Worm (Caenorhabditis elegans): ENCODE measurements around the gene ZK686.1.

ZK686.1 gene

DNA sequence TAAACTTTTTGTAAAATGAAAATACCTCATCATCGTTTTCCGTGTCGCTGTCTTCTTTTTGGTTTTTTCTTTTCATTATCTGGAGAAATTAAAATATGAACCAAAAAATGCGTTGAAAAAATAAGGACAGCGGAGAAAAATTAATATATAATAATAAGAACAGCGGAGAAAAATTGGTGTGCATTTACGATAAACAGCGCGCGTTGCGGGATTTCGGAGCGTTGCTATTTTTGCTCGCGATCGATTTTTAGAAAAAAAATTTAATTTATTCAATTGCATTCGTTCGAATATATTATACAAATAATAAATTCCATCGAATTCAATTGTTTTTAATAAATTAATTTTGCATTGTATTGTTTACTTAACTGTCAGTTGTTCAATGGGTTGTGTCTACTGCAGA, 7.0 kb upstream of the ZK686.1 start, which contains the start of gene ZK686.2 (continued):
- no peak for TF ChIP-seq skn-1 (tag; optimal IDR thresholded peaks at IDR 0.05)
- no peak for TF ChIP-seq sma-3 (GFP tag; optimal IDR thresholded peaks at IDR 0.05)
- no peak for TF ChIP-seq sem-4 (tag; optimal IDR thresholded peaks at IDR 0.05)
- TF ChIP-seq F13H6.1 (tag; optimal IDR thresholded peaks at IDR 0.05): no peak
- TF ChIP-seq ama-1 (optimal IDR thresholded peaks at IDR 0.05): no peak
- peak; percentile 46 for TF ChIP-seq mab-5 (tag; optimal IDR thresholded peaks at IDR 0.05)
- TF ChIP-seq unc-39 (tag; optimal IDR thresholded peaks at IDR 0.05): no peak
- no peak for TF ChIP-seq peb-1 (tag; optimal IDR thresholded peaks at IDR 0.05)
- TF ChIP-seq lsy-2 (tag; optimal IDR thresholded peaks at IDR 0.05): peak; percentile 3 to 81
- no peak for TF ChIP-seq nhr-12 (tag; optimal IDR thresholded peaks at IDR 0.05)
- TF ChIP-seq alr-1 (tag; optimal IDR thresholded peaks at IDR 0.05): no peak
- no peak for TF ChIP-seq fos-1 (tag; optimal IDR thresholded peaks at IDR 0.05)
- no peak for TF ChIP-seq snpc-4 (tag; optimal IDR thresholded peaks at IDR 0.05)
- peak; percentile 47 for TF ChIP-seq gmeb-1 (tag; optimal IDR thresholded peaks at IDR 0.05)
- TF ChIP-seq C34F6.9 (tag; optimal IDR thresholded peaks at IDR 0.05): peak; percentile 38
- no peak for TF ChIP-seq egl-27 (tag; optimal IDR thresholded peaks at IDR 0.05)
- no peak for TF ChIP-seq nhr-11 (tag; optimal IDR thresholded peaks at IDR 0.05)

- TF ChIP-seq lin-11 (tag; optimal IDR thresholded peaks at IDR 0.05) (no peak), aly-2 (tag; optimal IDR thresholded peaks at IDR 0.05) (no peak), R02D3.7 (tag; optimal IDR thresholded peaks at IDR 0.05) (no peak), snpc-4 (tag; optimal IDR thresholded peaks at IDR 0.05) (no peak), sma-9 (GFP tag; optimal IDR thresholded peaks at IDR 0.05) (no peak), sma-9 (tag; optimal IDR thresholded peaks at IDR 0.05) (no peak)
Measured at ce11 chrIII:7767415-7767814, 5.5 kb upstream of the ZK686.1 start, which contains the start of gene ZK686.5. Gene ZK686.5, minus strand, starts transcription at chrIII:7767515.

DNA sequence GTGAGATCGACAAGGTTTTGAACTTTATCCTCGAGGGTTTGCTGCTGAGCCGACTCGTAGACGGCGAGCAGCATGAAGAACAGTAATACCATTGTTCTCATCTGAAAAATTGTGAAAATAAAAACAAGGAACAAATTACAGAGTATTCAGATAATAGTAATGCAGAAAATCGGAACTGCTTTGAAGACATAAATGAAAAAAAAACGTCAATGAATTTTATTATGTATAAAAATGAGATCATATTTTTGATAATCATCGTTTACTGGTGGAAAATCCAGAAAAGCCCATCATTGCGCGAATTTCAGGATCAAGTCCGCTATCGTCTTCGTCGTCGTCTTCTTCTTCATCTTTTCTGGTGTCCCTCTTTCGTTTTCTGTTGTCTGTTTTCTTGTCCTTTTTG, 4.0 kb upstream of the ZK686.1 start, which contains the start of gene ZK686.3:
Gene ZK686.3, minus strand, starts transcription at position 101 of the 400 bp plus-strand sequence.
- TF ChIP-seq egl-27 (tag; optimal IDR thresholded peaks at IDR 0.05): no peak
- no peak for TF ChIP-seq nhr-6 (tag; optimal IDR thresholded peaks at IDR 0.05)
- no peak for TF ChIP-seq dmd-4 (tag; optimal IDR thresholded peaks at IDR 0.05)

- TF ChIP-seq mbf-1 (tag; optimal IDR thresholded peaks at IDR 0.05) (no peak), nhr-11 (tag; optimal IDR thresholded peaks at IDR 0.05) (no peak), ztf-11 (tag; optimal IDR thresholded peaks at IDR 0.05) (no peak), ztf-4 (tag; optimal IDR thresholded peaks at IDR 0.05) (no peak), sma-3 (GFP tag; optimal IDR thresholded peaks at IDR 0.05) (no peak), unc-39 (tag; optimal IDR thresholded peaks at IDR 0.05) (no peak), blmp-1 (tag; optimal IDR thresholded peaks at IDR 0.05; ENCODE audit: insufficient read depth) (no peak), sem-4 (tag; optimal IDR thresholded peaks at IDR 0.05) (no peak), zag-1 (tag; optimal IDR thresholded peaks at IDR 0.05) (no peak), alr-1 (tag; optimal IDR thresholded peaks at IDR 0.05) (no peak), crh-2 (tag; optimal IDR thresholded peaks at IDR 0.05) (peak; percentile 68), aly-2 (tag; optimal IDR thresholded peaks at IDR 0.05) (no peak), gmeb-1 (tag; optimal IDR thresholded peaks at IDR 0.05) (no peak), sma-9 (GFP tag; optimal IDR thresholded peaks at IDR 0.05) (no peak), sma-9 (tag; optimal IDR thresholded peaks at IDR 0.05) (no peak), ceh-82 (tag; optimal IDR thresholded peaks at IDR 0.05) (no peak), nhr-21 (tag; optimal IDR thresholded peaks at IDR 0.05) (no peak), lin-11 (tag; optimal IDR thresholded peaks at IDR 0.05) (no peak), ama-1 (optimal IDR thresholded peaks at IDR 0.05) (no peak), nhr-237 (tag; optimal IDR thresholded peaks at IDR 0.05) (no peak), skn-1 (tag; optimal IDR thresholded peaks at IDR 0.05) (no peak), ZK546.5 (tag; optimal IDR thresholded peaks at IDR 0.05) (no peak), R02D3.7 (tag; optimal IDR thresholded peaks at IDR 0.05) (no peak), C34F6.9 (tag; optimal IDR thresholded peaks at IDR 0.05) (peak; percentile 45), lsy-2 (tag; optimal IDR thresholded peaks at IDR 0.05) (peak; percentile 58 to 96), egl-27 (tag; optimal IDR thresholded peaks at IDR 0.05) (no peak), nhr-23 (tag; optimal IDR thresholded peaks at IDR 0.05) (no peak), peb-1 (tag; optimal IDR thresholded peaks at IDR 0.05) (no peak), nhr-77 (tag; optimal IDR thresholded peaks at IDR 0.05) (no peak), lin-13 (GFP tag; optimal IDR thresholded peaks at IDR 0.05) (peak; percentile 12), ceh-16 (tag; optimal IDR thresholded peaks at IDR 0.05) (no peak), nhr-129 (tag; optimal IDR thresholded peaks at IDR 0.05) (peak; percentile 43), F13H6.1 (tag; optimal IDR thresholded peaks at IDR 0.05) (no peak), Y55F3AM.14 (GFP tag; optimal IDR thresholded peaks at IDR 0.05) (no peak), lin-39 (tag; optimal IDR thresholded peaks at IDR 0.05) (no peak), mab-5 (tag; optimal IDR thresholded peaks at IDR 0.05) (no peak), unc-55 (GFP tag; optimal IDR thresholded peaks at IDR 0.05) (peak; percentile 38), nhr-10 (tag; optimal IDR thresholded peaks at IDR 0.05) (no peak)
Measured at ce11 chrIII:7769965-7770364, 3.0 kb upstream of the ZK686.1 start, which contains the start of gene snu-23. Gene snu-23, minus strand, starts transcription at chrIII:7770120.

Measured in whole organism, L2 larva.